Worm (Caenorhabditis elegans): ENCODE data around the gene K09C8.9.

DNA sequence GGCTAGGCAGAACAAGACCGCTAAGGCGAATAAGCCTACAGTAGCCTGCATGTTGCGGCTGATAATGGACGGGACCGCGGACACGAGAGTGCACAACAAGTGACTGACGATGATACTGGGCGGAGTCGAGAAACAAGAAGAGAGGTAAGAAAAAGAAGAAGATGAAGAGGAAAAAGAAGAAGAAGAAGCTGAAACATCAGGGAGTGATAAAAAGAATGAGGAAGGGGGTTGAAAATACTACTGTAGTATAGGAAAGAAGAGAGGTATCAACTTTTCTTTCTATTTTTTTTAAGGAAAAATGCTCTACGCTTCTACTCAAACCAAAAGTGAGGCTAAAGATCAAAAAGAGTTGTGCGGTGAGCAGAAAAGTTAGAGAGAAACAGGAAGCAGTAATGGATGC, 18.7 kb downstream of the K09C8.9 start, which contains the start of gene T21B6.3:
- no peak for TF ChIP-seq him-1 (tag; optimal IDR thresholded peaks at IDR 0.05)
- no peak for TF ChIP-seq C17E4.6 (GFP tag; IDR thresholded peaks at IDR 0.05)
- TF ChIP-seq F33H1.4 (GFP tag; IDR thresholded peaks at IDR 0.05): no peak
- TF ChIP-seq unc-62 (GFP tag; optimal IDR thresholded peaks at IDR 0.05): no peak
- TF ChIP-seq ztf-28 (GFP tag; IDR thresholded peaks at IDR 0.05): no peak
- no peak for TF ChIP-seq ztf-22 (GFP tag; optimal IDR thresholded peaks at IDR 0.05)
- no peak for TF ChIP-seq dpff-1 (tag; optimal IDR thresholded peaks at IDR 0.05)
- no peak for TF ChIP-seq akir-1 (GFP tag; optimal IDR thresholded peaks at IDR 0.05)
- no peak for TF ChIP-seq ztf-25 (GFP tag; IDR thresholded peaks at IDR 0.05)
- no peak for TF ChIP-seq nfya-2 (GFP tag; IDR thresholded peaks at IDR 0.05)
- no peak for TF ChIP-seq egl-18 (GFP tag; IDR thresholded peaks at IDR 0.05)

Data from whole organism, young adult.